Worm (Caenorhabditis elegans) whole organism, L3 larva: ENCODE data around the gene srw-144.

Experiments
- R02D3.7 ChIP-seq: fragments of 150-350 bp; optimal IDR thresholded peaks from 2 replicates; lab custom pipeline; 2014; ENCODE audit warnings: missing biosample characterization, missing genetic modification characterization
- aly-2 ChIP-seq: fragments of 150-350 bp; optimal IDR thresholded peaks from 2 replicates; lab custom pipeline; 2014; ENCODE audit warnings: missing biosample characterization, missing genetic modification characterization
- ceh-16 ChIP-seq: sonication (generic microtip); optimal IDR thresholded peaks from 2 replicates; lab custom pipeline; 2017; ENCODE audit warnings: missing biosample characterization, missing genetic modification characterization
- ceh-82 ChIP-seq: fragments of 150-350 bp; optimal IDR thresholded peaks from 2 replicates; lab custom pipeline; 2014; ENCODE audit warnings: missing biosample characterization, missing genetic modification characterization
- ceh-9 ChIP-seq: sonication (generic microtip); optimal IDR thresholded peaks from 2 replicates; lab custom pipeline; 2018; ENCODE audit warnings: missing biosample characterization, missing genetic modification characterization
- daf-12 ChIP-seq: fragments of 150-350 bp; optimal IDR thresholded peaks from 2 replicates; lab custom pipeline; 2014; ENCODE audit warnings: missing biosample characterization, missing genetic modification reagents, missing genetic modification characterization
- egl-27 ChIP-seq: sonication (generic microtip); optimal IDR thresholded peaks from 4 replicates; lab custom pipeline; 2017; ENCODE audit warnings: missing biosample characterization, missing genetic modification reagents, missing genetic modification characterization
- elt-1 ChIP-seq: fragments of 150-350 bp; optimal IDR thresholded peaks from 2 replicates; lab custom pipeline; 2014; ENCODE audit warnings: missing biosample characterization, missing genetic modification characterization
- elt-2 ChIP-seq: sonication (generic microtip); optimal IDR thresholded peaks from 2 replicates; lab custom pipeline; 2016; ENCODE audit warnings: missing genetic modification reagents, mild to moderate bottlenecking, missing genetic modification characterization, missing compliant biosample characterization
- fkh-10 ChIP-seq: sonication (generic microtip); optimal IDR thresholded peaks from 2 replicates; lab custom pipeline; 2017; ENCODE audit warnings: missing biosample characterization, missing genetic modification reagents, missing genetic modification characterization
- fkh-2 ChIP-seq: fragments of 150-350 bp; optimal IDR thresholded peaks from 2 replicates; lab custom pipeline; 2014; ENCODE audit warnings: missing biosample characterization, missing genetic modification reagents, missing genetic modification characterization
- fos-1 ChIP-seq: fragments of 150-350 bp; optimal IDR thresholded peaks from 2 replicates; lab custom pipeline; 2014; ENCODE audit warnings: missing biosample characterization, missing genetic modification characterization
- hmg-11 ChIP-seq: sonication (generic microtip); optimal IDR thresholded peaks from 2 replicates; lab custom pipeline; 2016; ENCODE audit warnings: missing genetic modification characterization, missing compliant biosample characterization
- jun-1 ChIP-seq: fragments of 150-350 bp; optimal IDR thresholded peaks from 2 replicates; lab custom pipeline; 2014; ENCODE audit warnings: missing biosample characterization, missing genetic modification reagents, missing genetic modification characterization
- lin-15B ChIP-seq: fragments of 150-350 bp; optimal IDR thresholded peaks from 2 replicates; lab custom pipeline; 2014; ENCODE audit warnings: missing biosample characterization, missing genetic modification characterization
- lin-39 ChIP-seq: fragments of 150-350 bp; optimal IDR thresholded peaks from 2 replicates; lab custom pipeline; 2018; ENCODE audit warnings: missing biosample characterization, missing genetic modification reagents, missing genetic modification characterization
- lsy-12 ChIP-seq: sonication (generic microtip); optimal IDR thresholded peaks from 2 replicates; lab custom pipeline; 2016; ENCODE audit warnings: mild to moderate bottlenecking, missing genetic modification characterization, missing compliant biosample characterization
- mdl-1 ChIP-seq: fragments of 150-350 bp; optimal IDR thresholded peaks from 2 replicates; lab custom pipeline; 2014; ENCODE audit warnings: missing biosample characterization, missing genetic modification characterization
- mml-1 ChIP-seq: fragments of 150-350 bp; sonication (generic microtip); optimal IDR thresholded peaks from 3 replicates; lab custom pipeline; 2014; ENCODE audit warnings: missing biosample characterization, missing genetic modification characterization
- nfya-1 ChIP-seq: sonication (generic microtip); optimal IDR thresholded peaks from 2 replicates; lab custom pipeline; 2017; ENCODE audit warnings: missing genetic modification characterization, mild to moderate bottlenecking, missing compliant biosample characterization, antibody characterized with exemption, moderate library complexity; ENCODE audit not compliant: insufficient read depth
- nhr-11 ChIP-seq: fragments of 150-350 bp; optimal IDR thresholded peaks from 2 replicates; lab custom pipeline; 2014; ENCODE audit warnings: missing biosample characterization, missing genetic modification characterization
- nhr-23 ChIP-seq: fragments of 150-350 bp; optimal IDR thresholded peaks from 2 replicates; lab custom pipeline; 2014; ENCODE audit warnings: missing biosample characterization, missing genetic modification reagents, missing genetic modification characterization
- nhr-237 ChIP-seq: fragments of 150-350 bp; optimal IDR thresholded peaks from 2 replicates; lab custom pipeline; 2014; ENCODE audit warnings: missing biosample characterization, missing genetic modification characterization
- nhr-25 ChIP-seq: sonication (generic microtip); optimal IDR thresholded peaks from 2 replicates; lab custom pipeline; 2017; ENCODE audit warnings: missing biosample characterization, missing genetic modification characterization
- nhr-43 ChIP-seq: sonication (generic microtip); optimal IDR thresholded peaks from 2 replicates; lab custom pipeline; 2016; ENCODE audit warnings: mild to moderate bottlenecking, missing genetic modification characterization, missing compliant biosample characterization; ENCODE audit not compliant: poor library complexity, severe bottlenecking
- nhr-67 ChIP-seq: fragments of 150-350 bp; optimal IDR thresholded peaks from 2 replicates; lab custom pipeline; 2014; ENCODE audit warnings: missing biosample characterization, missing genetic modification characterization
- pqm-1 ChIP-seq: fragments of 150-350 bp; optimal IDR thresholded peaks from 2 replicates; lab custom pipeline; 2017; ENCODE audit warnings: missing biosample characterization, missing genetic modification characterization, inconsistent platforms
- sea-2 ChIP-seq: fragments of 150-350 bp; sonication (generic microtip); optimal IDR thresholded peaks from 4 replicates; lab custom pipeline; 2014; ENCODE audit warnings: missing biosample characterization, missing genetic modification reagents, missing genetic modification characterization
- snpc-4 ChIP-seq: fragments of 150-350 bp; optimal IDR thresholded peaks from 2 replicates; lab custom pipeline; 2014; ENCODE audit warnings: missing biosample characterization, missing genetic modification characterization
- tbx-2 ChIP-seq: sonication (generic microtip); optimal IDR thresholded peaks from 2 replicates; lab custom pipeline; 2016; ENCODE audit warnings: mild to moderate bottlenecking, missing genetic modification characterization, missing compliant biosample characterization
- unc-39 ChIP-seq: sonication (generic microtip); optimal IDR thresholded peaks from 4 replicates; lab custom pipeline; 2017; ENCODE audit warnings: missing biosample characterization, missing genetic modification characterization
- unc-62 ChIP-seq: fragments of 150-350 bp; sonication (generic microtip); optimal IDR thresholded peaks from 4 replicates; lab custom pipeline; 2014; ENCODE audit warnings: missing biosample characterization, missing genetic modification reagents, missing genetic modification characterization
- zag-1 ChIP-seq: fragments of 150-350 bp; optimal IDR thresholded peaks from 2 replicates; lab custom pipeline; 2014; ENCODE audit warnings: missing biosample characterization, missing genetic modification characterization
- ztf-11 ChIP-seq: fragments of 150-350 bp; optimal IDR thresholded peaks from 2 replicates; lab custom pipeline; 2014; ENCODE audit warnings: missing biosample characterization, missing genetic modification characterization
- ztf-4 ChIP-seq: fragments of 150-350 bp; optimal IDR thresholded peaks from 2 replicates; lab custom pipeline; 2014; ENCODE audit warnings: missing biosample characterization, missing genetic modification characterization

srw-144 gene

ce11 chrV:2960894-2961293 is at the start of gene srw-144:
srw-144 (minus strand) TSS chrV:2960994.
- TF ChIP-seq fkh-10 (GFP tag; lab: Kevin White, UChicago) (no peak), fkh-2 (tag; lab: Kevin White, UChicago) (no peak), ceh-82 (tag; lab: Kevin White, UChicago) (no peak), lin-39 (tag; lab: Kevin White, UChicago) (no peak), nfya-1 (tag; lab: Kevin White, UChicago) (no peak), lsy-12 (tag; lab: Kevin White, UChicago) (no peak), nhr-237 (tag; lab: Kevin White, UChicago) (no peak), ztf-11 (no peak), nhr-23 (tag; lab: Kevin White, UChicago) (no peak), ceh-9 (no peak), nhr-11 (tag; lab: Kevin White, UChicago) (no peak), R02D3.7 (tag; lab: Kevin White, UChicago) (no peak), mml-1 (tag; lab: Kevin White, UChicago) (no peak), sea-2 (GFP tag; lab: Kevin White, UChicago) (no peak), unc-39 (tag; lab: Kevin White, UChicago) (no peak), fos-1 (no peak)
- TF ChIP-seq, all 47 proteins: peak for 0

ce11 chrV:3010468-3010867 is 49.7 kb upstream of the srw-144 start, which contains the start of gene srw-136:
srw-136 (minus strand) TSS chrV:3010568.
- TF ChIP-seq sea-2 (GFP tag; lab: Kevin White, UChicago) (no peak), aly-2 (tag; lab: Kevin White, UChicago) (no peak), nfya-1 (tag; lab: Kevin White, UChicago) (no peak), elt-2 (tag; lab: Kevin White, UChicago) (no peak), lsy-12 (tag; lab: Kevin White, UChicago) (no peak), tbx-2 (no peak), lin-15B (tag; lab: Kevin White, UChicago) (no peak), nhr-67 (tag; lab: Kevin White, UChicago) (no peak), mdl-1 (tag; lab: Kevin White, UChicago) (no peak), ceh-82 (tag; lab: Kevin White, UChicago) (no peak), elt-1 (no peak), ztf-11 (no peak), egl-27 (tag; lab: Kevin White, UChicago) (no peak), jun-1 (tag; lab: Kevin White, UChicago) (no peak), daf-12 (tag; lab: Kevin White, UChicago) (no peak)

- no peak for TF ChIP-seq elt-2 (tag; lab: Kevin White, UChicago)
- TF ChIP-seq aly-2 (tag; lab: Kevin White, UChicago): no peak
- no peak for TF ChIP-seq daf-12 (tag; lab: Kevin White, UChicago)
- TF ChIP-seq pqm-1 (tag; lab: Kevin White, UChicago): no peak
- no peak for TF ChIP-seq elt-1
- TF ChIP-seq nhr-237 (tag; lab: Kevin White, UChicago): no peak
Observed at ce11 chrV:3005964-3006363, 45.2 kb upstream of the srw-144 start, which contains the start of gene srw-112. srw-112 (minus strand) TSS chrV:3006064.

ce11 chrV:2999736-3000135 is 38.9 kb upstream of the srw-144 start, which contains the start of gene srw-119:
srw-119 (minus strand) TSS chrV:2999836.
- TF ChIP-seq mdl-1 (tag; lab: Kevin White, UChicago) (no peak), aly-2 (tag; lab: Kevin White, UChicago) (no peak), fkh-10 (GFP tag; lab: Kevin White, UChicago) (no peak), ceh-16 (no peak), elt-1 (no peak), ceh-9 (no peak), ztf-4 (tag; lab: Kevin White, UChicago) (no peak), nhr-43 (no peak), zag-1 (tag; lab: Kevin White, UChicago) (no peak), daf-12 (tag; lab: Kevin White, UChicago) (no peak), nhr-11 (tag; lab: Kevin White, UChicago) (no peak), hmg-11 (tag; lab: Kevin White, UChicago) (no peak)
- TF ChIP-seq, all 47 proteins: peak for 0

- TF ChIP-seq snpc-4 (no peak), ceh-16 (no peak), nhr-25 (tag; lab: Kevin White, UChicago) (no peak), fos-1 (no peak), zag-1 (tag; lab: Kevin White, UChicago) (no peak), egl-27 (tag; lab: Kevin White, UChicago) (no peak), nhr-237 (tag; lab: Kevin White, UChicago) (no peak), fkh-2 (tag; lab: Kevin White, UChicago) (no peak), nhr-43 (no peak), unc-62 (GFP tag; lab: Kevin White, UChicago) (no peak), elt-2 (tag; lab: Kevin White, UChicago) (no peak), sea-2 (GFP tag; lab: Kevin White, UChicago) (no peak), ztf-4 (tag; lab: Kevin White, UChicago) (no peak), lin-15B (tag; lab: Kevin White, UChicago) (no peak), ceh-82 (tag; lab: Kevin White, UChicago) (no peak), R02D3.7 (tag; lab: Kevin White, UChicago) (no peak), lsy-12 (tag; lab: Kevin White, UChicago) (no peak), daf-12 (tag; lab: Kevin White, UChicago) (no peak)
Observed at ce11 chrV:2996105-2996504, 35.3 kb upstream of the srw-144 start, which contains the start of gene srw-120. srw-120 (minus strand) TSS chrV:2996205.
